Fruit fly (Drosophila melanogaster) whole organism, wandering third instar larva: ENCODE measurements around the gene AlaRS.

Experiments
- Abd-B ChIP-seq: fragments of >200 bp; optimal IDR thresholded peaks from 2 replicates; lab custom pipeline; 2017; ENCODE audit warnings: missing biosample characterization, missing genetic modification characterization
- Dfd ChIP-seq: fragments of >200 bp; optimal IDR thresholded peaks from 2 replicates; lab custom pipeline; 2017; ENCODE audit warnings: missing biosample characterization, missing genetic modification characterization
- Dif ChIP-seq: fragments of 200-275, 200-300 bp; sonication (Bioruptor generic); optimal IDR thresholded peaks from 2 replicates; lab custom pipeline; 2018; ENCODE audit warnings: missing biosample characterization, missing genetic modification characterization; ENCODE audit not compliant: partially characterized antibody
- HLH106 ChIP-seq: fragments of 200-800 bp; optimal IDR thresholded peaks from 3 replicates; lab custom pipeline; 2019; ENCODE audit warnings: missing biosample characterization, mild to moderate bottlenecking, missing genetic modification characterization, moderate library complexity
- Hnf4 ChIP-seq: fragments of 200-800 bp; sonication (Bioruptor generic); optimal IDR thresholded peaks from 2 replicates; lab custom pipeline; 2016; ENCODE audit warnings: missing biosample characterization, mild to moderate bottlenecking, missing genetic modification characterization
- Hr78 ChIP-seq: fragments of >200 bp; optimal IDR thresholded peaks from 2 replicates; lab custom pipeline; 2017; ENCODE audit warnings: missing biosample characterization, missing genetic modification characterization
- Mio ChIP-seq: sonication (Bioruptor generic); optimal IDR thresholded peaks from 2 replicates; lab custom pipeline; 2016; ENCODE audit warnings: missing biosample characterization, missing genetic modification characterization
- Myc ChIP-seq: fragments of >200 bp; optimal IDR thresholded peaks from 2 replicates; lab custom pipeline; 2017
- OdsH ChIP-seq: fragments of 200-800 bp; sonication (Bioruptor generic); optimal IDR thresholded peaks from 2 replicates; lab custom pipeline; 2016; ENCODE audit warnings: missing biosample characterization, mild to moderate bottlenecking, missing genetic modification characterization
- Rel ChIP-seq, 2 experiments: fragments of 200-800 bp; sonication (Bioruptor generic) in 1 of 2; optimal IDR thresholded peaks; 2 replicates in 1 of 2; 3 replicates in 1 of 2; lab custom pipeline; 2016 to 2019; ENCODE audit warnings: mild to moderate bottlenecking in 2 of 2, missing biosample characterization in 2 of 2, missing genetic modification characterization in 2 of 2, moderate library complexity in 1 of 2
- Sp1 ChIP-seq: fragments of 200-800 bp; sonication (Bioruptor generic); optimal IDR thresholded peaks from 3 replicates; lab custom pipeline; 2019; ENCODE audit warnings: missing biosample characterization, mild to moderate bottlenecking, missing genetic modification characterization, moderate library complexity
- Vsx2 ChIP-seq: fragments of 200-300, 225-300 bp; sonication (Bioruptor generic); optimal IDR thresholded peaks from 2 replicates; lab custom pipeline; 2018; ENCODE audit warnings: missing biosample characterization, missing genetic modification characterization; ENCODE audit not compliant: partially characterized antibody
- brk ChIP-seq: fragments of 200-800 bp; sonication (Bioruptor generic); optimal IDR thresholded peaks from 2 replicates; lab custom pipeline; 2016; ENCODE audit warnings: missing biosample characterization, mild to moderate bottlenecking, missing genetic modification characterization
- dsf ChIP-seq: sonication (Bioruptor generic); optimal IDR thresholded peaks from 2 replicates; lab custom pipeline; 2016; ENCODE audit warnings: missing biosample characterization, missing genetic modification characterization, borderline replicate concordance
- foxo ChIP-seq, 2 experiments: fragments of 200-800 bp; sonication (Bioruptor generic); optimal IDR thresholded peaks; 2 replicates in 1 of 2; 3 replicates in 1 of 2; lab custom pipeline; 2016 to 2017; ENCODE audit warnings: missing biosample characterization in 2 of 2, missing genetic modification characterization in 2 of 2
- jim ChIP-seq: fragments of 175-275, 200-325 bp; sonication (Bioruptor generic); optimal IDR thresholded peaks from 2 replicates; lab custom pipeline; 2016; ENCODE audit warnings: missing biosample characterization, mild to moderate bottlenecking, missing genetic modification characterization
- pan ChIP-seq: fragments of >200 bp; optimal IDR thresholded peaks from 2 replicates; lab custom pipeline; 2017
- rgr ChIP-seq: fragments of 200-800 bp; sonication (Bioruptor generic); optimal IDR thresholded peaks from 3 replicates; lab custom pipeline; 2016; ENCODE audit warnings: missing biosample characterization, mild to moderate bottlenecking, missing genetic modification characterization
- tai ChIP-seq: sonication (Bioruptor generic); optimal IDR thresholded peaks from 2 replicates; lab custom pipeline; 2016; ENCODE audit warnings: missing biosample characterization, missing genetic modification characterization
- usp ChIP-seq: fragments of >200 bp; optimal IDR thresholded peaks from 2 replicates; lab custom pipeline; 2017; ENCODE audit warnings: missing biosample characterization, missing genetic modification characterization

The AlaRS gene

dm6 chr2L:8342395-8342794 is 39.2 kb downstream of the AlaRS start, which contains the start of gene CG14273:
TSS of gene CG14273 (plus strand) at chr2L:8342695.
- no peak for TF ChIP-seq Sp1

dm6 chr2L:8339751-8340349 is 41.7 kb downstream of the AlaRS start:
- TF ChIP-seq pan (no peak), Rel (GFP tag; optimal IDR thresholded peaks at IDR 0.05; lab: Kevin White, UChicago) (no peak), Rel (tag; optimal IDR thresholded peaks at IDR 0.05; lab: Kevin White, UChicago) (peak; percentile 96)

dm6 chr2L:8338039-8338438 is 43.5 kb downstream of the AlaRS start, which contains the start of gene witty:
TSS of gene witty (plus strand) at chr2L:8338287.
- TF ChIP-seq HLH106 (tag; lab: Kevin White, UChicago) (no peak), Mio (GFP tag; lab: Kevin White, UChicago) (no peak), Dif (GFP tag; lab: Kevin White, UChicago) (no peak), OdsH (GFP tag; lab: Kevin White, UChicago) (no peak), rgr (no peak)
- TF ChIP-seq, all 38 proteins: peak for 0

dm6 chr2L:8334705-8335104 is 46.9 kb downstream of the AlaRS start:
- no peak for TF ChIP-seq tai (GFP tag; lab: Kevin White, UChicago)
- no peak for TF ChIP-seq usp (GFP tag; lab: Kevin White, UChicago)
- TF ChIP-seq Abd-B (GFP tag; lab: Kevin White, UChicago) = no peak
- TF ChIP-seq Rel (GFP tag; optimal IDR thresholded peaks at IDR 0.05; lab: Kevin White, UChicago) = no peak
- TF ChIP-seq Rel (tag; optimal IDR thresholded peaks at IDR 0.05; lab: Kevin White, UChicago) = no peak
- peak; percentile 2 for TF ChIP-seq Myc (lab: Kevin White, UChicago)
- TF ChIP-seq brk = no peak
- peak; percentile 76 for TF ChIP-seq Dif (GFP tag; lab: Kevin White, UChicago)
- TF ChIP-seq, all 38 proteins: peak for 2

- TF ChIP-seq Dfd (GFP tag; lab: Kevin White, UChicago) = peak; percentile 97
- TF ChIP-seq Hnf4 (GFP tag; lab: Kevin White, UChicago) = no peak
- TF ChIP-seq, all 38 proteins: peak for 1
These were observed 47.9 kb downstream of the AlaRS start for dm6 chr2L:8333624-8334023.

dm6 chr2L:8333185-8333584 is 48.4 kb downstream of the AlaRS start:
- TF ChIP-seq jim = no peak
- no peak for TF ChIP-seq pan
- no peak for TF ChIP-seq Vsx2 (GFP tag; lab: Kevin White, UChicago)
- no peak for TF ChIP-seq Hnf4 (GFP tag; lab: Kevin White, UChicago)

- TF ChIP-seq Myc (lab: Kevin White, UChicago) (no peak), Hr78 (GFP tag; lab: Kevin White, UChicago) (no peak), Rel (GFP tag; optimal IDR thresholded peaks at IDR 0.05; lab: Kevin White, UChicago) (no peak), Rel (tag; optimal IDR thresholded peaks at IDR 0.05; lab: Kevin White, UChicago) (no peak), Dfd (GFP tag; lab: Kevin White, UChicago) (no peak), jim (no peak), brk (no peak), foxo (GFP tag; optimal IDR thresholded peaks at IDR 0.05; lab: Kevin White, UChicago) (no peak), dsf (GFP tag; lab: Kevin White, UChicago) (no peak)
These were observed 53.0 kb downstream of the AlaRS start for dm6 chr2L:8328526-8329097.
